Fruit fly (Drosophila melanogaster) whole organism: ENCODE results near the gene CG32243.

Source experiments
- CG8478 ChIP-seq: fragments of >200 bp; optimal IDR thresholded peaks from 2 replicates; lab custom pipeline; 2018; ENCODE audit warnings: inconsistent platforms
- Dll ChIP-seq: fragments of >200 bp; optimal IDR thresholded peaks from 2 replicates; lab custom pipeline; 2017
- EcR ChIP-seq, 2 experiments: fragments of >200 bp; optimal IDR thresholded peaks; 2 replicates each; lab custom pipeline; 2017; ENCODE audit warnings: missing biosample characterization in 2 of 2, missing genetic modification characterization in 2 of 2, missing genetic modification reagents in 2 of 2
- pan ChIP-seq: fragments of >200 bp; optimal IDR thresholded peaks from 2 replicates; lab custom pipeline; 2017
- psq ChIP-seq: fragments of >200 bp; optimal IDR thresholded peaks from 2 replicates; lab custom pipeline; 2017
- usp ChIP-seq: fragments of >200 bp; optimal IDR thresholded peaks from 2 replicates; lab custom pipeline; 2017; ENCODE audit warnings: missing biosample characterization, missing genetic modification characterization, mixed read lengths

DNA sequence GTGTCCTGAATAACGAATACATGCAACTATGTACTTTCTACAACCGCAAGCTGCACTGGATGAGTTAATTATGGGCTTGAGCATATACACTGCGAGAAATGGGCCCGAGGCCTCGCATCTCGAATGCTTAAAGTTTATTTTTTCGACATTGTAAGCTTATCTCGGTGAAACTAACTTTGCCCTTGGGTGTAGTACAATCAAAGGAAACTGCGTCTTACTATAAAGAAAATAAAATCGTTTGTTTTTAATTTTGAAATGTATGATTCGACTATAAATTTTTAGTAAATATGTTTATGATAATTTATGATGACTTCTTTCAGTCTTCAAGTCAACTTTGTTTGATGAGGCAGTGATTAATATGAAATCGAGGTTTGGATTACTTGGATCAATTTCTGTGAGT lies 4.7 kb upstream of the CG32243 start:
- no peak for TF ChIP-seq pan (lab: Kevin White, UChicago)
- no peak for TF ChIP-seq CG8478 (lab: Kevin White, UChicago)
- TF ChIP-seq psq (lab: Kevin White, UChicago) = no peak
- TF ChIP-seq usp (GFP tag; lab: Kevin White, UChicago) = no peak
- no peak for TF ChIP-seq Dll (lab: Kevin White, UChicago)
- no peak for TF ChIP-seq EcR (GFP tag; optimal IDR thresholded peaks at IDR 0.05; lab: Kevin White, UChicago)
